Worm (Caenorhabditis elegans) whole organism, mixed stage, embryonic: ENCODE data around the gene old-2.

Experiments used
- M03D4.4 ChIP-seq: sonication (generic microtip); optimal IDR thresholded peaks from 2 replicates; lab custom pipeline; 2017; ENCODE audit warnings: mild to moderate bottlenecking, missing genetic modification characterization, missing compliant biosample characterization
- ceh-43 ChIP-seq: fragments of 200-800 bp; sonication (Bioruptor generic); optimal IDR thresholded peaks from 2 replicates; lab custom pipeline; 2018; ENCODE audit warnings: mild to moderate bottlenecking, missing genetic modification characterization, moderate library complexity, missing compliant biosample characterization
- ceh-83 ChIP-seq: fragments of 200-800 bp; sonication (Bioruptor generic); optimal IDR thresholded peaks from 2 replicates; lab custom pipeline; 2018; ENCODE audit warnings: mild to moderate bottlenecking, missing genetic modification characterization, missing compliant biosample characterization
- lin-13 ChIP-seq: fragments of 150-350 bp; optimal IDR thresholded peaks from 2 replicates; lab custom pipeline; 2014; ENCODE audit warnings: missing biosample characterization, missing genetic modification characterization
- mls-2 ChIP-seq: sonication (generic microtip); optimal IDR thresholded peaks from 2 replicates; lab custom pipeline; 2016; ENCODE audit warnings: mild to moderate bottlenecking, missing genetic modification characterization, moderate library complexity, missing compliant biosample characterization
- nhr-12 ChIP-seq: fragments of 150-350 bp; optimal IDR thresholded peaks from 2 replicates; lab custom pipeline; 2014; ENCODE audit warnings: missing biosample characterization, missing genetic modification characterization
- nhr-237 ChIP-seq: fragments of 150-350 bp; optimal IDR thresholded peaks from 2 replicates; lab custom pipeline; 2014; ENCODE audit warnings: missing biosample characterization, missing genetic modification characterization
- snpc-4 ChIP-seq: fragments of 150-350 bp; optimal IDR thresholded peaks from 2 replicates; lab custom pipeline; 2014; ENCODE audit warnings: missing biosample characterization, missing genetic modification characterization
- sptf-1 ChIP-seq: sonication (generic microtip); optimal IDR thresholded peaks from 2 replicates; lab custom pipeline; 2017; ENCODE audit warnings: mild to moderate bottlenecking, missing genetic modification characterization, moderate library complexity, missing compliant biosample characterization
- tbx-8 ChIP-seq: fragments of 200-800 bp; sonication (Bioruptor generic); optimal IDR thresholded peaks from 2 replicates; lab custom pipeline; 2018; ENCODE audit warnings: mild to moderate bottlenecking, missing genetic modification characterization, moderate library complexity, missing compliant biosample characterization
- unc-62 ChIP-seq: fragments of 150-350 bp; optimal IDR thresholded peaks from 2 replicates; lab custom pipeline; 2014; ENCODE audit warnings: missing biosample characterization, missing genetic modification reagents, missing genetic modification characterization
- zip-8 ChIP-seq: fragments of 150-350 bp; optimal IDR thresholded peaks from 2 replicates; lab custom pipeline; 2014; ENCODE audit warnings: missing biosample characterization, missing genetic modification characterization

ce11 chrII:9797664-9798063 is 51.7 kb downstream of the old-2 start, which contains the start of gene cyp-13A4:
- TF ChIP-seq zip-8 (tag; lab: Kevin White, UChicago) (no peak), sptf-1 (tag; lab: Kevin White, UChicago) (no peak), unc-62 (GFP tag; lab: Kevin White, UChicago) (no peak), mls-2 (no peak), ceh-43 (GFP tag; lab: Kevin White, UChicago) (no peak), nhr-237 (no peak), nhr-12 (tag; lab: Kevin White, UChicago) (no peak), snpc-4 (tag; lab: Kevin White, UChicago) (no peak), lin-13 (no peak), M03D4.4 (tag; lab: Kevin White, UChicago) (no peak), tbx-8 (GFP tag; lab: Kevin White, UChicago) (no peak), ceh-83 (GFP tag; lab: Kevin White, UChicago) (no peak)
